Worm (Caenorhabditis elegans) whole organism, late embryonic: Measurements from ENCODE around the gene B0302.5.

Experiments
- dve-1 ChIP-seq: sonication (generic microtip); optimal IDR thresholded peaks from 2 replicates; lab custom pipeline; 2017; ENCODE audit warnings: antibody characterized with exemption, mild to moderate bottlenecking, missing genetic modification characterization, missing compliant biosample characterization
- eyg-1 ChIP-seq: sonication (generic microtip); optimal IDR thresholded peaks from 2 replicates; lab custom pipeline; 2016; ENCODE audit warnings: missing genotype, missing genetic modification characterization, missing compliant biosample characterization
- lin-11 ChIP-seq: fragments of 200-800 bp; sonication (Bioruptor generic); optimal IDR thresholded peaks from 2 replicates; lab custom pipeline; 2018; ENCODE audit warnings: mild to moderate bottlenecking, missing genetic modification characterization, missing compliant biosample characterization
- nfya-1 ChIP-seq: sonication (generic microtip); optimal IDR thresholded peaks from 2 replicates; lab custom pipeline; 2017; ENCODE audit warnings: missing genetic modification characterization, mild to moderate bottlenecking, missing compliant biosample characterization, antibody characterized with exemption, moderate library complexity
- nhr-232 ChIP-seq: sonication (generic microtip); optimal IDR thresholded peaks from 2 replicates; lab custom pipeline; 2016; ENCODE audit warnings: missing genetic modification characterization, missing compliant biosample characterization
- pat-9 ChIP-seq: fragments of 200-800 bp; sonication (Bioruptor generic); optimal IDR thresholded peaks from 2 replicates; lab custom pipeline; 2018; ENCODE audit warnings: mild to moderate bottlenecking, missing genetic modification characterization, moderate library complexity, missing compliant biosample characterization
- sox-4 ChIP-seq: sonication (generic microtip); optimal IDR thresholded peaks from 2 replicates; lab custom pipeline; 2017; ENCODE audit warnings: mild to moderate bottlenecking, missing genetic modification characterization, inconsistent platforms, missing compliant biosample characterization
- unc-3 ChIP-seq, 2 experiments: fragments of 200-800 bp in 1 of 2; sonication (Bioruptor generic) in 1 of 2; sonication (generic microtip) in 1 of 2; conservative IDR thresholded peaks in 1 of 2; optimal IDR thresholded peaks in 1 of 2; 2 replicates each; pipeline versions ENCODE4 v1.3.6 to Lab custom; 2016 to 2022; ENCODE audit warnings: missing compliant biosample characterization in 2 of 2, missing genetic modification characterization in 2 of 2, missing genetic modification reagents in 1 of 2

ce11 chrX:17157868-17158267 lies 37.1 kb downstream of the B0302.5 start, which contains the start of gene npr-21:
- TF ChIP-seq dve-1 (tag; lab: Kevin White, UChicago) (no peak), eyg-1 (tag; lab: Kevin White, UChicago) (no peak), pat-9 (no peak), nhr-232 (tag; lab: Kevin White, UChicago) (no peak), lin-11 (no peak), unc-3 (GFP tag; conservative IDR thresholded peaks at IDR 0.05; lab: Robert Waterston, UW) (no peak), unc-3 (tag; optimal IDR thresholded peaks at IDR 0.05; lab: Kevin White, UChicago) (no peak), sox-4 (tag; lab: Kevin White, UChicago) (no peak), nfya-1 (tag; lab: Kevin White, UChicago) (no peak)
